Worm (Caenorhabditis elegans): ENCODE data around the gene clec-194.

clec-194 gene

DNA sequence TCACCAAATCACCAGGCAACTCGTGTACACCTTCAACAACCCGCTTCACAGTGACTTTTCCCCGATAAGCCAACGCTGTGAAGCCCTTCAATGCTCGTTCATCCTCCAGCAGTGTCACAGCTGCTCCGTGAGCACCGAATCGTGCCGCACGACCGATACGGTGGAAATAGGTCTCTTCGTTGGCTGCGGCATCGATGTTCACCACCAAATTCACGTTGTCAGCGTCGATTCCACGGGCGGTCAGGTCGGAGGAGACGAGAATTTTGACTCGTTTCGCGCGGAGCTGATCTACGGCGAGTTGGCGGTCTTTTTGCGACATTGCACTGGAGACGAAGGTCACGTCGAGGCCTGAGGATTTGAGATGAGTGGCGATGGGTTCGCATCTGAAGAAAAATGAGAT, 29.2 kb downstream of the clec-194 start:
- TF ChIP-seq B0035.1 (tag; optimal IDR thresholded peaks at IDR 0.05), result no peak
- no peak for TF ChIP-seq ztf-22 (GFP tag; optimal IDR thresholded peaks at IDR 0.05)
- TF ChIP-seq mel-28 (tag; optimal IDR thresholded peaks at IDR 0.05; ENCODE audit: borderline replicate concordance), result no peak
- no peak for TF ChIP-seq aptf-3 (GFP tag; IDR thresholded peaks at IDR 0.05)
- 0 out of 2 replicates have a peak, but pooled peaks have one; percentile 8 for TF ChIP-seq dox-1 (GFP tag; IDR thresholded peaks at IDR 0.05)
- TF ChIP-seq zim-3 (tag; optimal IDR thresholded peaks at IDR 0.05), result peak; percentile 3
- no peak for TF ChIP-seq nhr-90 (tag; optimal IDR thresholded peaks at IDR 0.05)
- no peak for TF ChIP-seq pbrm-1 (GFP tag; IDR thresholded peaks at IDR 0.05)
- peak; percentile 73 for TF ChIP-seq zfh-2 (GFP tag; conservative IDR thresholded peaks at IDR 0.05)
- TF ChIP-seq F49E8.2 (tag; optimal IDR thresholded peaks at IDR 0.05; ENCODE audit: insufficient read depth), result no peak
- TF ChIP-seq tbp1 (GFP tag; optimal IDR thresholded peaks at IDR 0.05), result no peak
- TF ChIP-seq ZK185.1 (tag; optimal IDR thresholded peaks at IDR 0.05; ENCODE audit: poor library complexity, severe bottlenecking), result no peak
- no peak for TF ChIP-seq pha-4 (tag; optimal IDR thresholded peaks at IDR 0.05)
- TF ChIP-seq mcd-1 (GFP tag; IDR thresholded peaks at IDR 0.05), result no peak
- TF ChIP-seq mes-4 (tag; optimal IDR thresholded peaks at IDR 0.05), result no peak
- TF ChIP-seq attf-6 (GFP tag; IDR thresholded peaks at IDR 0.05), result 0 out of 2 replicates have a peak, but pooled peaks have one; percentile 50
- no peak for TF ChIP-seq nfya-2 (GFP tag; IDR thresholded peaks at IDR 0.05)
- no peak for TF ChIP-seq xnd-1 (tag; optimal IDR thresholded peaks at IDR 0.05)

DNA sequence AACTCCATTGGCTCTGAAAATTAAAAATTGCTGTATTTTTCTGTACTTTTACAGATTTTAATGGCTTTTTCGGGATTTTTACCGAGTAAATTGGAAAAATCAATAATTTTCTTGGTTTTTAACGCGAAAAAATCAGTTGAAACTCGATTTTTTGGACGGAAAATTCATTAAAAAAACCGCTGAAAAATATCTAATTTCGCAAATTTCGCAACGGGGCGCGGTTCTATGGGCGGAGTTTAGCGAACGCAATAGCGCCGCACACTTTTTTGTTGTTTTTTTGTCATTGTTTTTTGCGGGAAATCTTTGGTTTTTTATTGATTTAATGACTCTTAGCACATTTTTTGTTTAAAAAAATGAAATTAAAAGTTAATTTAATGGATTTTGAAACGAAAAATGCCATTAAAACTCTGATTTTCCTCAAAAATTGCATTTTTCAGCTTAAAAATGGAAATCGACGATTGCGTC, 32.0 kb downstream of the clec-194 start, which contains the start of the genes mel-46 and lsy-13:
TSS of gene mel-46 (minus strand) at position 51 of the 465 bp plus-strand sequence.
TSS of gene lsy-13 (plus strand) at position 440 of the 465 bp plus-strand sequence.
- TF ChIP-seq chd-7 (tag; optimal IDR thresholded peaks at IDR 0.05), result no peak
- TF ChIP-seq ztf-3 (GFP tag; optimal IDR thresholded peaks at IDR 0.05), result no peak
- TF ChIP-seq Y95B8A.8 (GFP tag; IDR thresholded peaks at IDR 0.05), result no peak
- no peak for TF ChIP-seq somi-1 (GFP tag; optimal IDR thresholded peaks at IDR 0.05)
- TF ChIP-seq F23B12.7 (tag; optimal IDR thresholded peaks at IDR 0.05; ENCODE audit: insufficient read depth), result peak; percentile 42
- no peak for TF ChIP-seq ceh-27 (GFP tag; optimal IDR thresholded peaks at IDR 0.05)
- TF ChIP-seq ekl-4 (GFP tag; IDR thresholded peaks at IDR 0.05), result no peak
- TF ChIP-seq snpc-3.4 (tag; optimal IDR thresholded peaks at IDR 0.05), result peak; percentile 34
- TF ChIP-seq F39B2.1 (GFP tag; IDR thresholded peaks at IDR 0.05), result no peak
- no peak for TF ChIP-seq T07F8.4 (tag; optimal IDR thresholded peaks at IDR 0.05)
- no peak for TF ChIP-seq T26A5.8 (tag; optimal IDR thresholded peaks at IDR 0.05)
- no peak for TF ChIP-seq tbx-9 (tag; optimal IDR thresholded peaks at IDR 0.05; ENCODE audit: borderline replicate concordance)
- no peak for TF ChIP-seq sdz-38 (tag; optimal IDR thresholded peaks at IDR 0.05)
- TF ChIP-seq lin-54 (GFP tag; optimal IDR thresholded peaks at IDR 0.05), result peak; percentile 21
- no peak for TF ChIP-seq ceh-79 (tag; optimal IDR thresholded peaks at IDR 0.05)
- TF ChIP-seq madf-3 (GFP tag; IDR thresholded peaks at IDR 0.05), result peak; percentile 73; the same call in 1 of the 2 replicates
- TF ChIP-seq ztf-28 (GFP tag; IDR thresholded peaks at IDR 0.05), result no peak
- TF ChIP-seq F57C9.4 (tag; optimal IDR thresholded peaks at IDR 0.05), result no peak
- no peak for TF ChIP-seq athp-1 (tag; optimal IDR thresholded peaks at IDR 0.05)
- TF ChIP-seq lag-1 (GFP tag; IDR thresholded peaks at IDR 0.05), result no peak
- TF ChIP-seq sea-2 (GFP tag; IDR thresholded peaks at IDR 0.05), result no peak
- TF ChIP-seq let-526 (GFP tag; IDR thresholded peaks at IDR 0.05), result no peak
- TF ChIP-seq dpff-1 (tag; optimal IDR thresholded peaks at IDR 0.05), result no peak
- no peak for TF ChIP-seq hrde-1 (tag; optimal IDR thresholded peaks at IDR 0.05; ENCODE audit: borderline replicate concordance)
- no peak for TF ChIP-seq egl-18 (GFP tag; IDR thresholded peaks at IDR 0.05)
- TF ChIP-seq zim-3 (tag; optimal IDR thresholded peaks at IDR 0.05), result no peak
- TF ChIP-seq dox-1 (GFP tag; IDR thresholded peaks at IDR 0.05), result peak; percentile 65
- TF ChIP-seq lin-40 (tag; optimal IDR thresholded peaks at IDR 0.05), result peak; percentile 9
- 0 out of 2 replicates have a peak, but pooled peaks have one; percentile 29 for TF ChIP-seq Y53G8AR.9 (GFP tag; conservative IDR thresholded peaks at IDR 0.05)
- TF ChIP-seq mxl-1 (tag; optimal IDR thresholded peaks at IDR 0.05), result no peak
- peak; percentile 98 for TF ChIP-seq cebp-1 (GFP tag; IDR thresholded peaks at IDR 0.05)
- TF ChIP-seq cebp-1 (tag; optimal IDR thresholded peaks at IDR 0.05), result peak; percentile 99

Measured in whole organism, young adult.